Worm (Caenorhabditis elegans) whole organism, early embryonic: ENCODE results near the gene mop-25.2.

ENCODE experiments used
- B0310.2 ChIP-seq: sonication (generic microtip); optimal IDR thresholded peaks from 2 replicates; lab custom pipeline; 2016; ENCODE audit warnings: mild to moderate bottlenecking, missing genetic modification characterization, missing compliant biosample characterization
- F13C5.2 ChIP-seq: sonication (generic microtip); optimal IDR thresholded peaks from 2 replicates; lab custom pipeline; 2017; ENCODE audit warnings: mild to moderate bottlenecking, missing genetic modification characterization, inconsistent platforms, missing compliant biosample characterization
- aly-1 ChIP-seq: sonication (generic microtip); optimal IDR thresholded peaks from 2 replicates; lab custom pipeline; 2016; ENCODE audit warnings: missing genetic modification characterization, missing compliant biosample characterization
- ama-1 ChIP-seq: fragments of 150-350 bp; optimal IDR thresholded peaks from 2 replicates; lab custom pipeline; 2014
- ceh-13 ChIP-seq: fragments of 200-800 bp; sonication (Bioruptor generic); optimal IDR thresholded peaks from 2 replicates; lab custom pipeline; 2018; ENCODE audit warnings: mild to moderate bottlenecking, missing genetic modification characterization, missing compliant biosample characterization
- ceh-36 ChIP-seq: sonication (generic microtip); optimal IDR thresholded peaks from 2 replicates; lab custom pipeline; 2016; ENCODE audit warnings: missing genetic modification characterization, inconsistent platforms, missing compliant biosample characterization
- ets-7 ChIP-seq: sonication (generic microtip); optimal IDR thresholded peaks from 2 replicates; lab custom pipeline; 2016; ENCODE audit warnings: missing genotype, missing genetic modification characterization, missing compliant biosample characterization
- flt-1 ChIP-seq: fragments of 200-800 bp; sonication (Bioruptor generic); IDR thresholded peaks from 2 replicates; pipeline ENCODE4 v1.3.6; 2022; ENCODE audit warnings: missing genetic modification characterization, missing compliant biosample characterization
- hmbx-1 ChIP-seq: sonication (generic microtip); optimal IDR thresholded peaks from 2 replicates; lab custom pipeline; 2016; ENCODE audit warnings: mild to moderate bottlenecking, missing genetic modification characterization, missing compliant biosample characterization
- hmg-4 ChIP-seq: fragments of 200-800 bp; sonication (Bioruptor generic); optimal IDR thresholded peaks from 2 replicates; lab custom pipeline; 2018; ENCODE audit warnings: mild to moderate bottlenecking, missing genetic modification characterization, missing compliant biosample characterization
- hnd-1 ChIP-seq: sonication (generic microtip); optimal IDR thresholded peaks from 2 replicates; lab custom pipeline; 2016; ENCODE audit warnings: missing genetic modification characterization, missing compliant biosample characterization
- pes-1 ChIP-seq: fragments of 200-800 bp; sonication (Bioruptor generic); IDR thresholded peaks from 2 replicates; pipeline ENCODE4 v1.3.6; 2022; ENCODE audit warnings: missing genetic modification reagents, missing genetic modification characterization, missing compliant biosample characterization
- scrt-1 ChIP-seq: fragments of 200-800 bp; sonication (Bioruptor generic); IDR thresholded peaks from 2 replicates; pipeline ENCODE4 v1.3.6; 2022; ENCODE audit warnings: missing genetic modification characterization, missing compliant biosample characterization
- sea-1 ChIP-seq: fragments of 200-800 bp; sonication (Bioruptor generic); conservative IDR thresholded peaks from 2 replicates; pipeline ENCODE4 v1.3.6; 2022; ENCODE audit warnings: missing genetic modification characterization, missing compliant biosample characterization
- tbx-11 ChIP-seq: fragments of 200-800 bp; sonication (Bioruptor generic); IDR thresholded peaks from 2 replicates; pipeline ENCODE4 v1.3.6; 2022; ENCODE audit warnings: missing genetic modification characterization, missing compliant biosample characterization
- tbx-37 ChIP-seq: fragments of 200-800 bp; sonication (Bioruptor generic); conservative IDR thresholded peaks from 2 replicates; pipeline ENCODE4 v1.3.6; 2022; ENCODE audit warnings: missing genetic modification reagents, missing genetic modification characterization, missing compliant biosample characterization
- tra-4 ChIP-seq: sonication (generic microtip); optimal IDR thresholded peaks from 2 replicates; lab custom pipeline; 2017; ENCODE audit warnings: missing genetic modification characterization, missing compliant biosample characterization

Gene mop-25.2

DNA sequence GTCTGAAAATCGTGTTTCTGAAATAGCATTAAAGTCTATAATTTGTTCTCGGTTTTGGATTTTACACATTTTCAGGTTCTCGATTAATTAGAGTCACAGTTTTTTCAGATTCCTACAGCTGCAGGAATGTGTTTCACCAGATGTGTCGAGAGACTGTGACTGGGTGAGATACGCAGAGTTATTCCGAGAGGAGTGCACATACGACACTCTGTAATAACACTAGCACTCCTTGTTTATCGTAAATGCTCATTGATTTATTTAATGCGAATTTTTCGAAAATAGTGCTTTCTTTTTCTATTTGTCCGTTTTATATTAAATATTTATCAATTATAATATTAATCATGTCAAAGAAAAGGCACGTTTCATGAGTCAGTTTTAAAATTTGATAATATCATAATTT is 36.1 kb downstream of the mop-25.2 start, which contains the start of gene ZK1320.11:
ZK1320.11 (plus strand) TSS at position 243 of the 400 bp plus-strand sequence.
- TF ChIP-seq hnd-1 (tag; lab: Kevin White, UChicago): no peak
- TF ChIP-seq pes-1 (GFP tag; lab: Robert Waterston, UW): no peak
- no peak for TF ChIP-seq tbx-11 (GFP tag; lab: Robert Waterston, UW)
- no peak for TF ChIP-seq ets-7 (tag; lab: Kevin White, UChicago)
- no peak for TF ChIP-seq tra-4 (tag; lab: Kevin White, UChicago)
- TF ChIP-seq ceh-13 (GFP tag; lab: Kevin White, UChicago): no peak
- no peak for TF ChIP-seq flt-1 (GFP tag; lab: Robert Waterston, UW)
- TF ChIP-seq ceh-36 (tag; lab: Kevin White, UChicago): no peak
- TF ChIP-seq tbx-37: no peak
- no peak for TF ChIP-seq aly-1 (tag; lab: Kevin White, UChicago)
- TF ChIP-seq hmg-4 (GFP tag; lab: Kevin White, UChicago): no peak
- TF ChIP-seq sea-1 (GFP tag; lab: Robert Waterston, UW): no peak
- no peak for TF ChIP-seq ama-1 (lab: Kevin White, UChicago)
- TF ChIP-seq F13C5.2 (tag; lab: Kevin White, UChicago): no peak
- no peak for TF ChIP-seq hmbx-1
- TF ChIP-seq scrt-1 (GFP tag; lab: Robert Waterston, UW): no peak
- no peak for TF ChIP-seq B0310.2 (tag; lab: Kevin White, UChicago)

DNA sequence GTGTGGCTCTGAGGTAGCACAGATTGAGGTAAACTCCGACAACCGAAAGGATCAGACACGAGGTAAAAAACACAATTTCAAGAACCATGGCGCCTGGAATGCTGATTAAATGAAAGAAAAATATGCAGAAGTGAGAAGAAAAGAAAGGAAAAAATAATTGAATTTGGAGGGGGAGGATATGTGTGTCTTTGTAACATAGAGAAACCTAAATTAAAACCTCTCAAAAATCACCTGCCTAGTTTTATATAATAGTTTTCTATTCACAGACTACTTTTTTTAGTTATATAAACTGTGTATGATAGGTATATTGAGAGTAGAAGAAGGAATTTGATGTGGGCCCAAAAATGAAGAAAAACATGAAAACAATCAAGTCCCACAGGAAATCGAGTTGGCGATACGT is 37.9 kb downstream of the mop-25.2 start, which contains the start of gene ZK1320.5:
ZK1320.5 (minus strand) TSS at position 101 of the 400 bp plus-strand sequence.
- TF ChIP-seq ama-1 (lab: Kevin White, UChicago) (no peak), pes-1 (GFP tag; lab: Robert Waterston, UW) (no peak), sea-1 (GFP tag; lab: Robert Waterston, UW) (no peak), hmg-4 (GFP tag; lab: Kevin White, UChicago) (no peak), aly-1 (tag; lab: Kevin White, UChicago) (no peak), hnd-1 (tag; lab: Kevin White, UChicago) (no peak), scrt-1 (GFP tag; lab: Robert Waterston, UW) (no peak)

ce11 chrII:9662797-9663196 is 40.7 kb downstream of the mop-25.2 start, which contains the start of gene cyp-13A10:
cyp-13A10 (minus strand) TSS chrII:9662884.
- TF ChIP-seq F13C5.2 (tag; lab: Kevin White, UChicago) (no peak), pes-1 (GFP tag; lab: Robert Waterston, UW) (no peak), scrt-1 (GFP tag; lab: Robert Waterston, UW) (no peak), flt-1 (GFP tag; lab: Robert Waterston, UW) (no peak), tbx-37 (no peak), ets-7 (tag; lab: Kevin White, UChicago) (no peak), sea-1 (GFP tag; lab: Robert Waterston, UW) (no peak), hmbx-1 (no peak), aly-1 (tag; lab: Kevin White, UChicago) (no peak), hnd-1 (tag; lab: Kevin White, UChicago) (no peak), ceh-13 (GFP tag; lab: Kevin White, UChicago) (no peak), ceh-36 (tag; lab: Kevin White, UChicago) (no peak), B0310.2 (tag; lab: Kevin White, UChicago) (no peak), tra-4 (tag; lab: Kevin White, UChicago) (no peak)

DNA sequence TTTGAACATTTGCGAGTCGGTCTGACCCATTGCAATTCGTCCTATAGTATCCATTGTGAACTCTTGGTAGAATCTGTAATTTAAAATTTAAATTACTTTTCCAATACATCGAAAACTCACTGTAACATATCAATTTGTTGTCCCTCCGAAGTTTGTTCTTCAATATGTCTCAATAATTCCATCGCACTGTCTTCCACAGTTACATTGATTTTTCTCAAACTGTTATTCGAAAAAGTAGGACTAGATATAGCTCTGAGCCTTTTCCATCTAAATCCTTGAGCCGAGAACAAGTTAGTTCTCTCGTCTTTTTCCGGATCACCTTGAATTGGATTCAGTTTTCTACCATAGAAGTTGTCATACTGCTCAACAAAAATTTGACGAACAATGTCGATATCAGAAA is 41.3 kb downstream of the mop-25.2 start:
- no peak for TF ChIP-seq ceh-13 (GFP tag; lab: Kevin White, UChicago)
- no peak for TF ChIP-seq tbx-37
- no peak for TF ChIP-seq F13C5.2 (tag; lab: Kevin White, UChicago)
- no peak for TF ChIP-seq B0310.2 (tag; lab: Kevin White, UChicago)
- TF ChIP-seq scrt-1 (GFP tag; lab: Robert Waterston, UW): no peak
- TF ChIP-seq hmbx-1: no peak
- no peak for TF ChIP-seq tbx-11 (GFP tag; lab: Robert Waterston, UW)
- TF ChIP-seq tra-4 (tag; lab: Kevin White, UChicago): no peak
- no peak for TF ChIP-seq aly-1 (tag; lab: Kevin White, UChicago)
- TF ChIP-seq hnd-1 (tag; lab: Kevin White, UChicago): no peak
- TF ChIP-seq flt-1 (GFP tag; lab: Robert Waterston, UW): no peak
- no peak for TF ChIP-seq ceh-36 (tag; lab: Kevin White, UChicago)
- TF ChIP-seq pes-1 (GFP tag; lab: Robert Waterston, UW): no peak
- TF ChIP-seq sea-1 (GFP tag; lab: Robert Waterston, UW): no peak
- no peak for TF ChIP-seq ama-1 (lab: Kevin White, UChicago)
- no peak for TF ChIP-seq ets-7 (tag; lab: Kevin White, UChicago)
- TF ChIP-seq hmg-4 (GFP tag; lab: Kevin White, UChicago): no peak

- TF ChIP-seq tra-4 (tag; lab: Kevin White, UChicago) (no peak), B0310.2 (tag; lab: Kevin White, UChicago) (no peak), ceh-36 (tag; lab: Kevin White, UChicago) (no peak), tbx-37 (no peak), hmg-4 (GFP tag; lab: Kevin White, UChicago) (no peak), ets-7 (tag; lab: Kevin White, UChicago) (no peak), sea-1 (GFP tag; lab: Robert Waterston, UW) (no peak), scrt-1 (GFP tag; lab: Robert Waterston, UW) (no peak), ama-1 (lab: Kevin White, UChicago) (no peak), F13C5.2 (tag; lab: Kevin White, UChicago) (no peak), pes-1 (GFP tag; lab: Robert Waterston, UW) (no peak), hnd-1 (tag; lab: Kevin White, UChicago) (no peak)
These were observed 43.1 kb downstream of the mop-25.2 start, which contains the start of gene ZK1320.3 for ce11 chrII:9660379-9660778. ZK1320.3 (minus strand) TSS chrII:9660419.

DNA sequence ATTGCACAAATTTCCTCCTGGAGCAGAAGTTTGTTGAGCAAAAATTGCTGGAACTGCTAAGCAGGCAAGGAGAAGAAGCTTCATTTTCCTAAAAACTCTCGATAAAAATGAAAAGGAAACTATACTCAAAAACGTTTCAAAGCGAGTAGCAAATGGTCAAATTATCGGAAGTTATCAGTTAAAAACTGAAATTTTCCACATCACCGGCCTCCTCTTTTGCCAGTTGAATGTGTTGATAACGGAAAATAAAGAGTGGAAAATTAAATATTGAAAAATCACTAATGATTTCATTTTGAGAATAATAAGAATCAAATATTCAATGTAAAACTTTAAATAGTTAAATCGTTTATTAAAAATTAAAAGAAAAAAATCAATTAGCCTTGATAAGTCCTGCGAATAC is 44.6 kb downstream of the mop-25.2 start, which contains the start of gene ZK1320.2:
ZK1320.2 (minus strand) TSS at position 88 of the 400 bp plus-strand sequence.
- TF ChIP-seq ets-7 (tag; lab: Kevin White, UChicago) (no peak), tbx-37 (no peak), ceh-13 (GFP tag; lab: Kevin White, UChicago) (no peak), hnd-1 (tag; lab: Kevin White, UChicago) (no peak), B0310.2 (tag; lab: Kevin White, UChicago) (no peak), pes-1 (GFP tag; lab: Robert Waterston, UW) (no peak), tbx-11 (GFP tag; lab: Robert Waterston, UW) (no peak), hmbx-1 (no peak), aly-1 (tag; lab: Kevin White, UChicago) (no peak), ceh-36 (tag; lab: Kevin White, UChicago) (no peak), F13C5.2 (tag; lab: Kevin White, UChicago) (no peak), scrt-1 (GFP tag; lab: Robert Waterston, UW) (no peak), ama-1 (lab: Kevin White, UChicago) (no peak), tra-4 (tag; lab: Kevin White, UChicago) (no peak), flt-1 (GFP tag; lab: Robert Waterston, UW) (no peak), sea-1 (GFP tag; lab: Robert Waterston, UW) (no peak)
